Worm (Caenorhabditis elegans) whole organism, young adult: ENCODE results near the gene irld-7.

Experiments
- B0261.1 ChIP-seq: sonication (generic microtip); optimal IDR thresholded peaks from 2 replicates; lab custom pipeline; 2016; ENCODE audit warnings: mild to moderate bottlenecking, missing genetic modification characterization, moderate library complexity, missing compliant biosample characterization
- B0336.3 ChIP-seq: fragments of 200-800 bp; sonication (Bioruptor generic); IDR thresholded peaks from 2 replicates; pipeline ENCODE4 v1.3.6; 2022; ENCODE audit warnings: missing genetic modification characterization, missing compliant biosample characterization
- C17E4.6 ChIP-seq: fragments of 200-800 bp; sonication (Bioruptor generic); IDR thresholded peaks from 2 replicates; pipeline ENCODE4 v1.3.6; 2022; ENCODE audit warnings: missing genetic modification reagents, missing genetic modification characterization, missing compliant biosample characterization
- D2030.7 ChIP-seq: fragments of 200-800 bp; sonication (Bioruptor generic); IDR thresholded peaks from 2 replicates; pipeline ENCODE4 v1.3.6; 2022; ENCODE audit warnings: missing genetic modification reagents, missing genetic modification characterization, missing compliant biosample characterization
- F49E8.2 ChIP-seq: sonication (generic microtip); optimal IDR thresholded peaks from 3 replicates; lab custom pipeline; 2017; ENCODE audit warnings: missing genetic modification characterization, mild to moderate bottlenecking, missing compliant biosample characterization, antibody characterized with exemption, moderate library complexity; ENCODE audit not compliant: insufficient read depth
- F57C9.4 ChIP-seq: sonication (generic microtip); optimal IDR thresholded peaks from 2 replicates; lab custom pipeline; 2017; ENCODE audit warnings: mild to moderate bottlenecking, missing genetic modification characterization, missing compliant biosample characterization
- K12H6.12 ChIP-seq: fragments of 200-800 bp; sonication (Bioruptor generic); optimal IDR thresholded peaks from 2 replicates; lab custom pipeline; 2018; ENCODE audit warnings: mild to moderate bottlenecking, missing genetic modification characterization, missing compliant biosample characterization
- T07F8.4 ChIP-seq: sonication (generic microtip); optimal IDR thresholded peaks from 2 replicates; lab custom pipeline; 2016; ENCODE audit warnings: mild to moderate bottlenecking, missing genetic modification characterization, moderate library complexity, missing compliant biosample characterization
- Y53G8AR.9 ChIP-seq: fragments of 200-800 bp; sonication (Bioruptor generic); conservative IDR thresholded peaks from 2 replicates; pipeline ENCODE4 v1.3.6; 2022; ENCODE audit warnings: missing genetic modification reagents, missing genetic modification characterization, missing compliant biosample characterization
- Y67H2A.10 ChIP-seq: fragments of 200-800 bp; sonication (Bioruptor generic); conservative IDR thresholded peaks from 2 replicates; pipeline ENCODE4 v1.3.6; 2022; ENCODE audit warnings: missing genetic modification reagents, missing genetic modification characterization, missing compliant biosample characterization
- Y79H2A.3 ChIP-seq: fragments of 200-800 bp; sonication (Bioruptor generic); conservative IDR thresholded peaks from 2 replicates; pipeline ENCODE4 v1.3.6; 2022; ENCODE audit warnings: missing genetic modification reagents, missing genetic modification characterization, missing compliant biosample characterization
- aptf-2 ChIP-seq: fragments of 200-800 bp; sonication (Bioruptor generic); conservative IDR thresholded peaks from 2 replicates; pipeline ENCODE4 v1.3.6; 2022; ENCODE audit warnings: missing genetic modification reagents, missing genetic modification characterization, missing compliant biosample characterization
- aptf-3 ChIP-seq: fragments of 200-800 bp; sonication (Bioruptor generic); IDR thresholded peaks from 2 replicates; pipeline ENCODE4 v1.3.6; 2022; ENCODE audit warnings: missing genetic modification characterization, missing compliant biosample characterization
- athp-1 ChIP-seq: sonication (generic microtip); optimal IDR thresholded peaks from 2 replicates; lab custom pipeline; 2017; ENCODE audit warnings: mild to moderate bottlenecking, missing genetic modification characterization, missing compliant biosample characterization
- attf-5 ChIP-seq: fragments of 200-800 bp; sonication (Bioruptor generic); optimal IDR thresholded peaks from 2 replicates; lab custom pipeline; 2018; ENCODE audit warnings: mild to moderate bottlenecking, missing genetic modification characterization, missing compliant biosample characterization
- cebp-1 ChIP-seq, 2 experiments: fragments of 200-800 bp in 1 of 2; sonication (Bioruptor generic) in 1 of 2; sonication (generic microtip) in 1 of 2; IDR thresholded peaks in 1 of 2; optimal IDR thresholded peaks in 1 of 2; 2 replicates each; pipeline versions ENCODE4 v1.3.6 to Lab custom; 2017 to 2022; ENCODE audit warnings: missing compliant biosample characterization in 2 of 2, missing genetic modification characterization in 2 of 2, mild to moderate bottlenecking in 1 of 2, missing genetic modification reagents in 1 of 2, moderate library complexity in 1 of 2
- cebp-2 ChIP-seq: fragments of 200-800 bp; sonication (Bioruptor generic); IDR thresholded peaks from 2 replicates; pipeline ENCODE4 v1.3.6; 2022; ENCODE audit warnings: missing genetic modification characterization, missing compliant biosample characterization
- ceh-100 ChIP-seq: fragments of 200-800 bp; sonication (Bioruptor generic); IDR thresholded peaks from 2 replicates; pipeline ENCODE4 v1.3.6; 2022; ENCODE audit warnings: missing genetic modification reagents, missing genetic modification characterization, missing compliant biosample characterization
- ceh-27 ChIP-seq: fragments of 200-800 bp; sonication (Bioruptor generic); optimal IDR thresholded peaks from 2 replicates; lab custom pipeline; 2018; ENCODE audit warnings: mild to moderate bottlenecking, missing genetic modification characterization, moderate library complexity, missing compliant biosample characterization
- dpff-1 ChIP-seq: sonication (generic microtip); optimal IDR thresholded peaks from 2 replicates; lab custom pipeline; 2017; ENCODE audit warnings: mild to moderate bottlenecking, missing genetic modification characterization, missing compliant biosample characterization
- dpl-1 ChIP-seq: fragments of 150-350 bp; optimal IDR thresholded peaks from 2 replicates; lab custom pipeline; 2014; ENCODE audit warnings: missing biosample characterization, missing genetic modification reagents, missing genetic modification characterization
- efl-1 ChIP-seq: fragments of 150-350 bp; optimal IDR thresholded peaks from 2 replicates; lab custom pipeline; 2014; ENCODE audit warnings: missing biosample characterization, missing genetic modification reagents, missing genetic modification characterization
- egl-18 ChIP-seq: fragments of 200-800 bp; sonication (Bioruptor generic); IDR thresholded peaks from 2 replicates; pipeline ENCODE4 v1.3.6; 2022; ENCODE audit warnings: missing genetic modification reagents, missing genetic modification characterization, missing compliant biosample characterization
- egl-44 ChIP-seq: fragments of 200-800 bp; sonication (Bioruptor generic); IDR thresholded peaks from 2 replicates; pipeline ENCODE4 v1.3.6; 2022; ENCODE audit warnings: missing genetic modification reagents, missing genetic modification characterization, missing compliant biosample characterization
- egrh-3 ChIP-seq: fragments of 200-800 bp; sonication (Bioruptor generic); IDR thresholded peaks from 2 replicates; pipeline ENCODE4 v1.3.6; 2022; ENCODE audit warnings: missing genetic modification reagents, missing genetic modification characterization, missing compliant biosample characterization
- let-607 ChIP-seq, 2 experiments: fragments of 200-800 bp in 1 of 2; sonication (Bioruptor generic) in 1 of 2; sonication (generic microtip) in 1 of 2; optimal IDR thresholded peaks; 2 replicates each; lab custom pipeline; 2016 to 2018; ENCODE audit warnings: mild to moderate bottlenecking in 2 of 2, missing compliant biosample characterization in 2 of 2, missing genetic modification characterization in 2 of 2, moderate library complexity in 2 of 2, missing genotype in 1 of 2
- lin-26 ChIP-seq: fragments of 200-800 bp; sonication (Bioruptor generic); IDR thresholded peaks from 2 replicates; pipeline ENCODE4 v1.3.6; 2022; ENCODE audit warnings: missing genetic modification reagents, missing genetic modification characterization, missing compliant biosample characterization
- lsl-1 ChIP-seq: fragments of 200-800 bp; sonication (Bioruptor generic); optimal IDR thresholded peaks from 2 replicates; lab custom pipeline; 2018; ENCODE audit warnings: mild to moderate bottlenecking, missing genetic modification characterization, moderate library complexity, missing compliant biosample characterization
- lsy-27 ChIP-seq: sonication (generic microtip); optimal IDR thresholded peaks from 2 replicates; lab custom pipeline; 2017; ENCODE audit warnings: missing genetic modification characterization, mild to moderate bottlenecking, missing compliant biosample characterization, antibody characterized with exemption, missing genotype, borderline replicate concordance; ENCODE audit not compliant: insufficient read depth
- madf-10 ChIP-seq: sonication (generic microtip); optimal IDR thresholded peaks from 2 replicates; lab custom pipeline; 2016; ENCODE audit warnings: mild to moderate bottlenecking, missing genetic modification characterization, missing compliant biosample characterization
- madf-3 ChIP-seq: fragments of 200-800 bp; sonication (Bioruptor generic); IDR thresholded peaks from 2 replicates; pipeline ENCODE4 v1.3.6; 2022; ENCODE audit warnings: missing genetic modification reagents, missing genetic modification characterization, missing compliant biosample characterization
- madf-8 ChIP-seq: fragments of 200-800 bp; sonication (Bioruptor generic); conservative IDR thresholded peaks from 2 replicates; pipeline ENCODE4 v1.3.6; 2022; ENCODE audit warnings: missing genetic modification reagents, missing genetic modification characterization, missing compliant biosample characterization
- nhr-120 ChIP-seq: fragments of 200-800 bp; sonication (Bioruptor generic); IDR thresholded peaks from 2 replicates; pipeline ENCODE4 v1.3.6; 2022; ENCODE audit warnings: missing genetic modification characterization, missing compliant biosample characterization
- nhr-80 ChIP-seq: sonication (generic microtip); optimal IDR thresholded peaks from 2 replicates; lab custom pipeline; 2016; ENCODE audit warnings: missing genetic modification characterization, missing compliant biosample characterization
- sdz-38 ChIP-seq: sonication (generic microtip); optimal IDR thresholded peaks from 2 replicates; lab custom pipeline; 2016; ENCODE audit warnings: missing genotype, missing genetic modification characterization, missing compliant biosample characterization
- snpc-3.4 ChIP-seq: sonication (generic microtip); optimal IDR thresholded peaks from 2 replicates; lab custom pipeline; 2017; ENCODE audit warnings: missing genetic modification characterization, mild to moderate bottlenecking, missing compliant biosample characterization, antibody characterized with exemption, moderate library complexity, missing genotype, missing genetic modification reagents
- unc-62 ChIP-seq: fragments of 150-350 bp; optimal IDR thresholded peaks from 2 replicates; lab custom pipeline; 2014; ENCODE audit warnings: missing biosample characterization, missing genetic modification reagents, missing genetic modification characterization
- ztf-25 ChIP-seq: fragments of 200-800 bp; sonication (Bioruptor generic); IDR thresholded peaks from 2 replicates; pipeline ENCODE4 v1.3.6; 2022; ENCODE audit warnings: missing genetic modification reagents, missing genetic modification characterization, missing compliant biosample characterization
- ztf-6 ChIP-seq: fragments of 200-800 bp; sonication (Bioruptor generic); IDR thresholded peaks from 2 replicates; pipeline ENCODE4 v1.3.6; 2022; ENCODE audit warnings: missing genetic modification reagents, missing genetic modification characterization, missing compliant biosample characterization

Gene irld-7

ce11 chrIV:6556624-6557368 lies 33.4 kb upstream of the irld-7 start, which contains the start of gene try-3 (continued):
- TF ChIP-seq ceh-27 (GFP tag; lab: Kevin White, UChicago) (peak; percentile 73), madf-3 (GFP tag; lab: Robert Waterston, UW) (peak; percentile 78; the same call in 1 of the 2 replicates), Y67H2A.10 (GFP tag; lab: Robert Waterston, UW) (no peak), D2030.7 (peak; percentile 67), ztf-25 (peak; percentile 63; the same call in 1 of the 2 replicates), T07F8.4 (tag; lab: Kevin White, UChicago) (peak; percentile 23), egl-44 (GFP tag; lab: Robert Waterston, UW) (peak; percentile 31; the same call in 1 of the 2 replicates), sdz-38 (no peak), efl-1 (GFP tag; lab: Kevin White, UChicago) (no peak), Y53G8AR.9 (GFP tag; lab: Robert Waterston, UW) (peak; percentile 72; the same call in 1 of the 2 replicates), madf-10 (peak; percentile 51), madf-8 (GFP tag; lab: Robert Waterston, UW) (peak; percentile 42), ztf-6 (GFP tag; lab: Robert Waterston, UW) (0 out of 2 replicates have a peak, but pooled peaks have one; percentile 66), ceh-100 (GFP tag; lab: Robert Waterston, UW) (peak; percentile 72), lsy-27 (tag; lab: Kevin White, UChicago) (no peak), cebp-1 (GFP tag; IDR thresholded peaks at IDR 0.05; lab: Robert Waterston, UW) (peak; percentile 57), cebp-1 (tag; optimal IDR thresholded peaks at IDR 0.05; lab: Kevin White, UChicago) (peak; percentile 73), cebp-2 (GFP tag; lab: Robert Waterston, UW) (peak; percentile 79; the same call in 1 of the 2 replicates), aptf-3 (0 out of 2 replicates have a peak, but pooled peaks have one; percentile 18), Y79H2A.3 (peak; percentile 61; the same call in 1 of the 2 replicates), F57C9.4 (peak; percentile 42), snpc-3.4 (tag; lab: Kevin White, UChicago) (no peak), attf-5 (GFP tag; lab: Kevin White, UChicago) (peak; percentile 54), dpff-1 (tag; lab: Kevin White, UChicago) (peak; percentile 50), egl-18 (GFP tag; lab: Robert Waterston, UW) (no peak), let-607 (tag; optimal IDR thresholded peaks at IDR 0.05; lab: Kevin White, UChicago) (peak in 1 of 2 experiments; percentile 42), dpl-1 (GFP tag; lab: Kevin White, UChicago) (peak; percentile 15), nhr-80 (tag; lab: Kevin White, UChicago) (peak; percentile 41), lsl-1 (peak; percentile 32), aptf-2 (no peak), athp-1 (tag; lab: Kevin White, UChicago) (peak; percentile 65), unc-62 (GFP tag; lab: Kevin White, UChicago) (no peak), B0336.3 (GFP tag; lab: Robert Waterston, UW) (peak; percentile 81), F49E8.2 (tag; lab: Kevin White, UChicago) (peak; percentile 76), egrh-3 (peak; percentile 73), lin-26 (GFP tag; lab: Robert Waterston, UW) (peak; percentile 85), B0261.1 (tag; lab: Kevin White, UChicago) (peak; percentile 89), K12H6.12 (tag; lab: Kevin White, UChicago) (peak; percentile 82), C17E4.6 (GFP tag; lab: Robert Waterston, UW) (0 out of 2 replicates have a peak, but pooled peaks have one; percentile 18), nhr-120 (no peak)
- TF ChIP-seq, all 124 proteins: peak for 84
